Worm (Caenorhabditis elegans) whole organism, L3 larva: ENCODE results near the gene ins-1.

Experiments
- ZK546.5 ChIP-seq: sonication (generic microtip); optimal IDR thresholded peaks from 2 replicates; lab custom pipeline; 2017; ENCODE audit warnings: missing biosample characterization, missing genetic modification characterization
- ama-1 ChIP-seq: fragments of 150-350 bp; optimal IDR thresholded peaks from 2 replicates; lab custom pipeline; 2018
- lin-39 ChIP-seq: fragments of 150-350 bp; optimal IDR thresholded peaks from 2 replicates; lab custom pipeline; 2018; ENCODE audit warnings: missing biosample characterization, missing genetic modification reagents, missing genetic modification characterization
- nhr-28 ChIP-seq: fragments of 150-350 bp; optimal IDR thresholded peaks from 2 replicates; lab custom pipeline; 2014; ENCODE audit warnings: missing biosample characterization, missing genetic modification characterization
- skn-1 ChIP-seq: fragments of 150-350 bp; optimal IDR thresholded peaks from 2 replicates; lab custom pipeline; 2014; ENCODE audit warnings: missing biosample characterization, missing genetic modification characterization

DNA sequence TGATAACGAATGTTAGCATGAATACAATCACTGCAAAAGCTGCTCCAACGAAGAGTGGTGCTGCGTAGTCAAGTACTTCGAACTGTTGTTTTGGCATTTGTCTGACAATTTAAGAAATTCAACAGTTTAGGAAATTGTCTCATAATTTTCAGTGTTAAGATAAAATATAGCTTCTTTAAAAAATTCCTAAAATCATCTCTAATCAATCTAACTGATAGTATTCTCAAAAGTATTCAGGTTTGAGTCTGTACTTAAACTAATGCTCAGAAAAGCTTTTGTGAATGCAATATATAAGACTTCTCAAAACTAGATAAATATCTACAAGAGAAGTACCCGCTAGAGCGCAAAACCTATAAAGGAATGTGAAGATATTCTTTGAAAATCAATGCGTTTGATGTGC lies 41.6 kb upstream of the ins-1 start, which contains the start of gene R10H10.4:
- no peak for TF ChIP-seq skn-1 (tag; lab: Kevin White, UChicago)
- no peak for TF ChIP-seq nhr-28 (tag; lab: Kevin White, UChicago)
- TF ChIP-seq lin-39 (tag; lab: Kevin White, UChicago), result no peak
- TF ChIP-seq ZK546.5 (tag; lab: Kevin White, UChicago), result no peak
- TF ChIP-seq ama-1, result no peak
